Worm (Caenorhabditis elegans): ENCODE data around the gene scl-21.

scl-21 gene

DNA sequence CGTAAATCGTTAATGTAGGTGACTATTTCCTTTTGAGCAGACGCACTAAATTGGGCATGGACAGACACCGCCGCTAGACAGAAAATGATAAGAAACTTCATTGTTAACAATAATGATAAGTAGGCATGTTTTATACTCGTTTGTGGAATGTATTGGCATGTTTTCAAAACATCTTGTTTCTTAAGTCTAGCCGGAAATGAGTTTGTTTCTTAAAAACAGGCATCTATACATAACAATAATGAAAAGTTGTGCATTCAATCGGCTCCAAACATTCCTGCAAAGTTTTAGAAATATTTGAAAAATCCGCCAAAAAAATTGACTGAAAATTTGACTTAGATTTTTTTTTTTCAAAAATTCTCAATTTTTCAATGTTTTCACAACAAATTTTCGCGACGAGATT, at the start of gene scl-21:
TSS of gene scl-21 (minus strand) at position 101 of the 400 bp plus-strand sequence.
- TF ChIP-seq unc-62 (GFP tag; optimal IDR thresholded peaks at IDR 0.05), result no peak

ce11 chrV:19545026-19545425, 49.5 kb upstream of the scl-21 start:
- no peak for TF ChIP-seq unc-62 (GFP tag; optimal IDR thresholded peaks at IDR 0.05)

ce11 chrV:19543509-19543908, 48.0 kb upstream of the scl-21 start:
- no peak for TF ChIP-seq unc-62 (GFP tag; optimal IDR thresholded peaks at IDR 0.05)

DNA sequence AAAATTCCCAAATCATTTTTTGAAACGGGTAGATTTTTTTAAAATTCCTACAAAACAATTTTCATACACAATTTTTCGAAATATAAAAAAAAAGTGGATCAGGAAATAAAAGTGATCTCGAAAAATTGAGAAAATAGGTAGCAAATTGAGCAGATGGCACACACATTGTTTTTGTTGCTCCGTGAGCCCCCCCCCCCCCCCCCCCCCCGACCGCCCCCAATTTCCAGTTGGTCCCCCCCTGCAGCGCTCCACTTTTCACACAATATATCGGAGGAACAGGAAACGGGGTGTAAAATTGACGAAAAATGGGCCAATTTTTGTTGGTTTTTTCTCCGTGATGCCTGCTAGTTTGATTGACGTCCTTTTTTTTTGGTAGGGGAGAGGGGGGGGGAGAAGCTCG, 45.4 kb upstream of the scl-21 start:
- no peak for TF ChIP-seq unc-62 (GFP tag; optimal IDR thresholded peaks at IDR 0.05)

ce11 chrV:19533480-19533879, 38.0 kb upstream of the scl-21 start:
- TF ChIP-seq unc-62 (GFP tag; optimal IDR thresholded peaks at IDR 0.05), result no peak

ce11 chrV:19533010-19533409, 37.5 kb upstream of the scl-21 start, which contains the start of gene Y43F8B.2:
TSS of gene Y43F8B.2 (minus strand) at chrV:19533110.
- TF ChIP-seq unc-62 (GFP tag; optimal IDR thresholded peaks at IDR 0.05), result no peak

DNA sequence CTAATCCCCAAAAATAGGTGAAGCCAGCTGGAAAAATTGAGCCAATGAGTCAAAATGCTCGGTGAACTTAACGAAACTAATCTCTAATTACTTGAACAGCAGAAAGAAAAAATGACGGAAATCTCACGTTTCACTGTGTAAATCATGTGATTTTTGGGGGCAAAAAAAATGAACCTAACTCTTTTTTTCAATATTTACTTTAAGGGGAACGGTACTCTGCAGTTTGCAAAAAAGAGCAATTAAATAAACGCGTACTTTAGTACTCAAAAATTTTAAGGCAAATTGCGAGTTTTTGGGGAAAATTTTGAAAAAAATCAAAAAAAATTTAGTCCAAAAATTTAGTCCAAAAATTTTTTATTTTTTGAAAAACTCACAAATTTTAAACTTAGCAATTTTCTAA, 35.5 kb upstream of the scl-21 start:
- no peak for TF ChIP-seq unc-62 (GFP tag; optimal IDR thresholded peaks at IDR 0.05)

DNA sequence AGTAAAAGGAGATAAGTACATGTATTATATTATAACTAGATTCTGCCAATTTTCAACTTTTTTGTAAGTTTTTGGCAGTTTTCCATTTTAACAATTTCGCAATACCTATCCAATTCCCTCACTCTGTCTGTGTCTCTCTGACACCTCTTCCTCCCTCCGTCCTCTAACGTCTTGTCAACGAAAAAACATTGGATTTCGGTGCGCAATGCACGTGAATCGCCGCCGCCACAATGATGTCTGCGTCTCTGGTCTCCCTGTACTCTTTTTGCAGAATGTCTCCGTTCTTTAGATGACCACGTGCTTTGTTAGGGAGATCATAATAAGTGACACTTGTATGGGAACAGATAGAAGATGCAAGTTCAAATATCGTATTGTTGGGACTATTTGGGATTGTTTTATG, 33.7 kb upstream of the scl-21 start:
- no peak for TF ChIP-seq unc-62 (GFP tag; optimal IDR thresholded peaks at IDR 0.05)

DNA sequence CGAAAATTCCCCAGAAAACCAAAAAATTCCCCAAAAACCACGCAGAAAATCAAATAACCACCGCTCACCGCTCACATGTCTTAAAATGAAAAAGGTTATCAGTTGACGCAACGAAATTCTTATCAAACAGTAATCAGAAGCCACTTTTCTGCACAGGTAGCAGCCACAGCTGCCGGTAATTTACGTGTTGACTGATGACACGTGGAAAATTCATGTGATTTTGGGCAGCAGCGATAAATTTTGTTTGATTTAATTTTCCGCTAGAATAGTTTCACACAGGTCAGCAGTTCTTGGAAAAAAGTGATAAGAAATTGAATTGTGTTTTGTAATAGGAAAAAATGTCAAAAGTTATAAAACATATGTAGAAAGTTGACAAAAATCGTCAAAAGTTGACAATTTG, 32.1 kb upstream of the scl-21 start:
- TF ChIP-seq unc-62 (GFP tag; optimal IDR thresholded peaks at IDR 0.05), result no peak

DNA sequence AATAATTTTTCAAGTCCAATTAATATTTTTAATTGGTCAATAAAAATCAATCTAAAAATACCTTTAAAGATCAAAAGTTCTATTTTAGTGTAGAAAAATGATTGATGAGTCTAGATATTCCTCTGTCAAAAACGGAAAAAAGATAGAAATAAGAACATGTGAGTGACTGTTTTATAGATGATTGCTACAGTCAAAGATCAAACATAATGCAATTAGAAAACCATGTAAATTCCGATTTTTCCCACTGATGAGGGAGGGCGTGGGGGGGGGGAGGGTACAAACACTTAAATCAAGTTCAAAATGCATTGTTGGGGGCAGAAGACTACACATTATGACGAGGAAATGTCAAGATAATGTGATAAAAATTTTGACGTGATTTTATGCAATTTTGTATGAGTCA, 30.7 kb upstream of the scl-21 start:
- no peak for TF ChIP-seq unc-62 (GFP tag; optimal IDR thresholded peaks at IDR 0.05)

ce11 chrV:19524569-19524968, 29.1 kb upstream of the scl-21 start:
- no peak for TF ChIP-seq unc-62 (GFP tag; optimal IDR thresholded peaks at IDR 0.05)

DNA sequence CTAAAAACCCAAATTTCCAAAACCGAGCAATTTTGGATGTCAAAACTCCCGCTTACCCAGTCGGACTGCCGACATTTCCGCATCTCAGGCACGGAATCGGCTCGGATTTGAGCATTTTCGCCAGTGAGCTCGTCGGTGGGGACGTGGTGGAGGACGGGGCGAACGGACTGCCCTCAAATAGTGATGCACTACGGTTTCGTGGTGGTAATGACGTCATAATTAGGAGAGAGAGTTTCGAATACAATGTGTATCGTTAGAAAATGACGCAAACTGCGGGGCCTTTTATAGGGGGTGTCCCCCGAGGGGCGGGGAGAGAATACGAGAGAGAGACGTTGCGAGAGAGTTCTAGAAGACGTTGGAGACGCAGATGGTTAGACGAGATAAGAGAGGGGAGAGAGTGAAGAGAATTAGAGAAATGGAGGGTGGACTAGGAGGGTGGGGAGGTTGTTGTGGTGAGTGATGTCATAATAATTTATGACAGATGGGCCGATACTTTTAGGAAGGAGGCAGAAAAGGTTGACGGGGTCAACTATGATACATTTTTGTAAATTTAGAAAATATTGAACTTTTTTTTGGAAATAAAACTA, 27.2 kb upstream of the scl-21 start:
- peak; percentile 44 for TF ChIP-seq unc-62 (GFP tag; optimal IDR thresholded peaks at IDR 0.05)

DNA sequence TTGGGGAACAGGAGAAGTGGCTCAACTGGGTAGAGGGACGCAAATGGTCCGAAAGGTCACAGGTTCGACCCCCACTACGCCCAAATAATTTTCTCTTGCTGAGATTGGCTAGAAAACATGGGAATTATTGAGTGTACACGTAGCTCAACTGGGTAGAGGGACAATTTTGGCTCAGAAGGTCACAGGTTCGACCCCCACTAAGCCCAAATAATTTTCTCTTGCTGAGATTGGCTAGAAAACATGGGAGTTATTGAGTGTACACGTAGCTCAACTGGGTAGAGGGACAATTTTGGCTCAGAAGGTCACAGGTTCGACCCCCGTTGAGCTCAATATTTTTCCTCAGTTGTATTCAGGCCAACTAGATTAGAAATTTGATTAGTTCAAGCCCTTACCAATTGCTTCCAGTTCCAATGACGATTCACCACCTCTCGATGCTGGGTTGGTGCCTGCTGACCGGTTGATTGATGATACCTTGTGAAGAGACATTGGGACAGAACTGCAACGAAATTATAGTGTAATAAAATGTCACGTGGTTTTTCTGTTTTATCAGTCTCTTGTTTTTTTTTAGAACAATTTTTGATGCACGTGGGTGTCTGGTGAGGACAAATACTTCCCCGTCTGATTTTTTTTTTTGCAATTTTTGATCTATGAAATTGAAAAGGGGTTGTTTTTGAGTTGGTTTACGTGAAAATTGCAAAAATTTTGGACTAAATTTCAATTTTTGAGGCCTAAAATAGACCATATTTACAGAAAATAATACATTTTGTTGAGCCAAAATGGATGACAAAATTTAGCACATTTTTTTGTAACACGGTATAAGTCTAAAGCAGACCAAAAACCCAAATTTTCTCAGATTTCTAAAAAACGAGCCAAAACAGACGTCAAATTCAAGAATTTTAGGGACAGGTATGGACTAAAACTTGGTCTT, 26.1 kb upstream of the scl-21 start:
- TF ChIP-seq unc-62 (GFP tag; optimal IDR thresholded peaks at IDR 0.05), result no peak

- no peak for TF ChIP-seq unc-62 (GFP tag; optimal IDR thresholded peaks at IDR 0.05)
These were observed 25.3 kb upstream of the scl-21 start for ce11 chrV:19520597-19521322.

- no peak for TF ChIP-seq unc-62 (GFP tag; optimal IDR thresholded peaks at IDR 0.05)
These were observed 24.6 kb upstream of the scl-21 start for ce11 chrV:19520130-19520529.

- TF ChIP-seq unc-62 (GFP tag; optimal IDR thresholded peaks at IDR 0.05), result no peak
These were observed 24.0 kb upstream of the scl-21 start for ce11 chrV:19519511-19519934.
